Worm (Caenorhabditis elegans) whole organism, late embryonic: ENCODE results near the gene ift-43.

Experiments
- C08G9.2 ChIP-seq: sonication (generic microtip); optimal IDR thresholded peaks from 2 replicates; lab custom pipeline; 2016; ENCODE audit warnings: mild to moderate bottlenecking, missing genetic modification characterization, moderate library complexity, missing compliant biosample characterization
- C38D4.7 ChIP-seq: fragments of 200-800 bp; sonication (Bioruptor generic); optimal IDR thresholded peaks from 2 replicates; lab custom pipeline; 2018; ENCODE audit warnings: mild to moderate bottlenecking, missing genetic modification characterization, moderate library complexity, missing compliant biosample characterization
- F13H6.1 ChIP-seq: sonication (generic microtip); optimal IDR thresholded peaks from 2 replicates; lab custom pipeline; 2016; ENCODE audit warnings: missing genetic modification characterization, missing compliant biosample characterization
- K02D7.2 ChIP-seq: sonication (generic microtip); optimal IDR thresholded peaks from 2 replicates; lab custom pipeline; 2017; ENCODE audit warnings: mild to moderate bottlenecking, missing genetic modification characterization, missing compliant biosample characterization
- K09A11.1 ChIP-seq: sonication (generic microtip); optimal IDR thresholded peaks from 2 replicates; lab custom pipeline; 2017; ENCODE audit warnings: antibody characterized with exemption, mild to moderate bottlenecking, missing genetic modification characterization, missing compliant biosample characterization; ENCODE audit not compliant: insufficient read depth
- T23F11.4 ChIP-seq: fragments of 200-800 bp; sonication (Bioruptor generic); optimal IDR thresholded peaks from 2 replicates; lab custom pipeline; 2018; ENCODE audit warnings: mild to moderate bottlenecking, missing genetic modification characterization, missing compliant biosample characterization
- Y22D7AL.16 ChIP-seq: sonication (generic microtip); optimal IDR thresholded peaks from 2 replicates; lab custom pipeline; 2016; ENCODE audit warnings: missing genetic modification characterization, missing compliant biosample characterization
- ahr-1 ChIP-seq: sonication (generic microtip); optimal IDR thresholded peaks from 2 replicates; lab custom pipeline; 2016; ENCODE audit warnings: missing genetic modification characterization, missing compliant biosample characterization
- ama-1 ChIP-seq: fragments of 150-350 bp; optimal IDR thresholded peaks from 2 replicates; lab custom pipeline; 2014
- ceh-14 ChIP-seq: sonication (generic microtip); optimal IDR thresholded peaks from 2 replicates; lab custom pipeline; 2016; ENCODE audit warnings: missing genotype, missing genetic modification characterization, missing compliant biosample characterization
- ceh-18 ChIP-seq: sonication (generic microtip); optimal IDR thresholded peaks from 2 replicates; lab custom pipeline; 2016; ENCODE audit warnings: missing genetic modification characterization, missing compliant biosample characterization
- ceh-19 ChIP-seq: fragments of 200-800 bp; sonication (Bioruptor generic); optimal IDR thresholded peaks from 2 replicates; lab custom pipeline; 2018; ENCODE audit warnings: mild to moderate bottlenecking, missing genetic modification characterization, missing compliant biosample characterization
- ceh-2 ChIP-seq: sonication (generic microtip); optimal IDR thresholded peaks from 2 replicates; lab custom pipeline; 2016; ENCODE audit warnings: missing genotype, missing genetic modification characterization, missing compliant biosample characterization
- ceh-22 ChIP-seq: sonication (generic microtip); optimal IDR thresholded peaks from 2 replicates; lab custom pipeline; 2017; ENCODE audit warnings: missing biosample characterization, missing genetic modification characterization
- ceh-24 ChIP-seq: sonication (generic microtip); optimal IDR thresholded peaks from 2 replicates; lab custom pipeline; 2016; ENCODE audit warnings: mild to moderate bottlenecking, missing genetic modification characterization, missing compliant biosample characterization
- ceh-34 ChIP-seq: sonication (generic microtip); optimal IDR thresholded peaks from 2 replicates; lab custom pipeline; 2016; ENCODE audit warnings: mild to moderate bottlenecking, missing genetic modification characterization, missing compliant biosample characterization
- ceh-6 ChIP-seq: fragments of 200-800 bp; sonication (Bioruptor generic); optimal IDR thresholded peaks from 2 replicates; lab custom pipeline; 2018; ENCODE audit warnings: mild to moderate bottlenecking, missing genetic modification characterization, missing compliant biosample characterization
- ceh-9 ChIP-seq: sonication (generic microtip); optimal IDR thresholded peaks from 2 replicates; lab custom pipeline; 2016; ENCODE audit warnings: mild to moderate bottlenecking, missing genetic modification characterization, inconsistent platforms, missing compliant biosample characterization
- dve-1 ChIP-seq: sonication (generic microtip); optimal IDR thresholded peaks from 2 replicates; lab custom pipeline; 2017; ENCODE audit warnings: antibody characterized with exemption, mild to moderate bottlenecking, missing genetic modification characterization, missing compliant biosample characterization
- elt-2 ChIP-seq: sonication (generic microtip); optimal IDR thresholded peaks from 2 replicates; lab custom pipeline; 2016; ENCODE audit warnings: missing genetic modification reagents, missing genetic modification characterization, missing compliant biosample characterization
- elt-4 ChIP-seq: sonication (generic microtip); optimal IDR thresholded peaks from 2 replicates; lab custom pipeline; 2016; ENCODE audit warnings: missing genetic modification characterization, missing compliant biosample characterization
- eyg-1 ChIP-seq: sonication (generic microtip); optimal IDR thresholded peaks from 2 replicates; lab custom pipeline; 2016; ENCODE audit warnings: missing genotype, missing genetic modification characterization, missing compliant biosample characterization
- hlh-15 ChIP-seq: sonication (generic microtip); optimal IDR thresholded peaks from 2 replicates; lab custom pipeline; 2016; ENCODE audit warnings: missing genetic modification characterization, missing compliant biosample characterization
- hlh-30 ChIP-seq: sonication (generic microtip); optimal IDR thresholded peaks from 2 replicates; lab custom pipeline; 2017; ENCODE audit warnings: antibody characterized with exemption, missing genetic modification characterization, missing compliant biosample characterization; ENCODE audit not compliant: insufficient read depth
- hlh-6 ChIP-seq: sonication (generic microtip); optimal IDR thresholded peaks from 2 replicates; lab custom pipeline; 2016; ENCODE audit warnings: missing genotype, missing genetic modification characterization, missing compliant biosample characterization
- hlh-8 ChIP-seq: sonication (generic microtip); optimal IDR thresholded peaks from 2 replicates; lab custom pipeline; 2016; ENCODE audit warnings: missing genotype, missing genetic modification characterization, missing compliant biosample characterization
- madf-2 ChIP-seq: sonication (generic microtip); optimal IDR thresholded peaks from 2 replicates; lab custom pipeline; 2017; ENCODE audit warnings: missing genetic modification characterization, missing compliant biosample characterization
- mec-3 ChIP-seq: sonication (generic microtip); optimal IDR thresholded peaks from 2 replicates; lab custom pipeline; 2016; ENCODE audit warnings: borderline replicate concordance, missing genetic modification characterization, missing compliant biosample characterization
- nhr-11 ChIP-seq: fragments of 150-350 bp; optimal IDR thresholded peaks from 2 replicates; lab custom pipeline; 2014; ENCODE audit warnings: missing biosample characterization, missing genetic modification characterization
- nhr-232 ChIP-seq: sonication (generic microtip); optimal IDR thresholded peaks from 2 replicates; lab custom pipeline; 2016; ENCODE audit warnings: missing genetic modification characterization, missing compliant biosample characterization
- npax-4 ChIP-seq: sonication (generic microtip); optimal IDR thresholded peaks from 2 replicates; lab custom pipeline; 2016; ENCODE audit warnings: missing genetic modification characterization, missing compliant biosample characterization
- odd-2 ChIP-seq: sonication (generic microtip); optimal IDR thresholded peaks from 2 replicates; lab custom pipeline; 2017; ENCODE audit warnings: antibody characterized with exemption, mild to moderate bottlenecking, missing genetic modification characterization, missing compliant biosample characterization
- pag-3 ChIP-seq: sonication (generic microtip); optimal IDR thresholded peaks from 2 replicates; lab custom pipeline; 2016; ENCODE audit warnings: missing compliant biosample characterization, missing genetic modification characterization, borderline replicate concordance
- pat-9 ChIP-seq: fragments of 200-800 bp; sonication (Bioruptor generic); optimal IDR thresholded peaks from 2 replicates; lab custom pipeline; 2018; ENCODE audit warnings: mild to moderate bottlenecking, missing genetic modification characterization, moderate library complexity, missing compliant biosample characterization
- pqm-1 ChIP-seq: sonication (generic microtip); optimal IDR thresholded peaks from 2 replicates; lab custom pipeline; 2016; ENCODE audit warnings: missing genetic modification characterization, missing compliant biosample characterization
- pros-1 ChIP-seq: fragments of 150-350 bp; optimal IDR thresholded peaks from 2 replicates; lab custom pipeline; 2014; ENCODE audit warnings: missing biosample characterization, missing genetic modification reagents, missing genetic modification characterization
- ref-2 ChIP-seq: sonication (generic microtip); optimal IDR thresholded peaks from 2 replicates; lab custom pipeline; 2016; ENCODE audit warnings: missing genetic modification characterization, missing compliant biosample characterization
- rnt-1 ChIP-seq: sonication (generic microtip); optimal IDR thresholded peaks from 2 replicates; lab custom pipeline; 2016; ENCODE audit warnings: missing genetic modification characterization, missing compliant biosample characterization
- sdc-2 ChIP-seq: sonication (generic microtip); optimal IDR thresholded peaks from 2 replicates; lab custom pipeline; 2016; ENCODE audit warnings: missing genotype, missing genetic modification characterization, missing compliant biosample characterization
- sox-4 ChIP-seq: sonication (generic microtip); optimal IDR thresholded peaks from 2 replicates; lab custom pipeline; 2017; ENCODE audit warnings: mild to moderate bottlenecking, missing genetic modification characterization, inconsistent platforms, missing compliant biosample characterization
- syd-9 ChIP-seq: sonication (generic microtip); optimal IDR thresholded peaks from 2 replicates; lab custom pipeline; 2016; ENCODE audit warnings: mild to moderate bottlenecking, missing genetic modification characterization, moderate library complexity, missing compliant biosample characterization
- tbx-7 ChIP-seq: sonication (generic microtip); optimal IDR thresholded peaks from 2 replicates; lab custom pipeline; 2016; ENCODE audit warnings: missing genotype, missing genetic modification characterization, missing compliant biosample characterization
- unc-3 ChIP-seq, 2 experiments: fragments of 200-800 bp in 1 of 2; sonication (Bioruptor generic) in 1 of 2; sonication (generic microtip) in 1 of 2; conservative IDR thresholded peaks in 1 of 2; optimal IDR thresholded peaks in 1 of 2; 2 replicates each; pipeline versions ENCODE4 v1.3.6 to Lab custom; 2016 to 2022; ENCODE audit warnings: missing compliant biosample characterization in 2 of 2, missing genetic modification characterization in 2 of 2, missing genetic modification reagents in 1 of 2
- unc-55 ChIP-seq: sonication (generic microtip); optimal IDR thresholded peaks from 2 replicates; lab custom pipeline; 2017; ENCODE audit warnings: missing biosample characterization, missing genetic modification reagents, missing genetic modification characterization
- zip-5 ChIP-seq: sonication (generic microtip); optimal IDR thresholded peaks from 2 replicates; lab custom pipeline; 2016; ENCODE audit warnings: missing genetic modification characterization, missing compliant biosample characterization

The ift-43 gene

ce11 chrII:5661735-5662177 is 1.2 kb upstream of the ift-43 start (continued):
- peak; percentile 43 for TF ChIP-seq sdc-2
- TF ChIP-seq pqm-1, result no peak
- peak; percentile 76 for TF ChIP-seq C08G9.2
- TF ChIP-seq ceh-19 (GFP tag; lab: Kevin White, UChicago), result peak; percentile 91
- no peak for TF ChIP-seq odd-2 (tag; lab: Kevin White, UChicago)
- TF ChIP-seq elt-4, result no peak
- TF ChIP-seq ceh-24 (tag; lab: Kevin White, UChicago), result peak; percentile 63
- TF ChIP-seq ref-2 (tag; lab: Kevin White, UChicago), result peak; percentile 78
- TF ChIP-seq hlh-15 (tag; lab: Kevin White, UChicago), result no peak
- peak; percentile 90 for TF ChIP-seq ceh-18 (tag; lab: Kevin White, UChicago)
- peak; percentile 42 for TF ChIP-seq nhr-232 (tag; lab: Kevin White, UChicago)
- peak; percentile 55 for TF ChIP-seq hlh-30
- peak; percentile 83 for TF ChIP-seq elt-2 (tag; lab: Kevin White, UChicago)
- TF ChIP-seq F13H6.1 (tag; lab: Kevin White, UChicago), result peak; percentile 81
- TF ChIP-seq rnt-1 (tag; lab: Kevin White, UChicago), result peak; percentile 78
- no peak for TF ChIP-seq npax-4 (tag; lab: Kevin White, UChicago)
- peak; percentile 64 for TF ChIP-seq hlh-8 (tag; lab: Kevin White, UChicago)
- TF ChIP-seq pat-9 (tag; lab: Kevin White, UChicago), result peak; percentile 85
- peak; percentile 72 for TF ChIP-seq ceh-14 (tag; lab: Kevin White, UChicago)
- TF ChIP-seq K02D7.2 (tag; lab: Kevin White, UChicago), result peak; percentile 75
- peak; percentile 60 for TF ChIP-seq K09A11.1 (tag; lab: Kevin White, UChicago)
- peak; percentile 66 for TF ChIP-seq unc-55

- no peak for TF ChIP-seq zip-5 (tag; lab: Kevin White, UChicago)
Observed at ce11 chrII:5660155-5660554, 431 bp downstream of the ift-43 start.

- no peak for TF ChIP-seq unc-55
- no peak for TF ChIP-seq ceh-2
- TF ChIP-seq pat-9 (tag; lab: Kevin White, UChicago), result no peak
- TF ChIP-seq tbx-7 (tag; lab: Kevin White, UChicago), result no peak
- TF ChIP-seq nhr-11 (tag; lab: Kevin White, UChicago), result no peak
- TF ChIP-seq C08G9.2, result no peak
- no peak for TF ChIP-seq ceh-34
- TF ChIP-seq pros-1 (tag; lab: Kevin White, UChicago), result no peak
- TF ChIP-seq syd-9 (tag; lab: Kevin White, UChicago), result no peak
- TF ChIP-seq sox-4 (tag; lab: Kevin White, UChicago), result no peak
- no peak for TF ChIP-seq mec-3
Observed at ce11 chrII:5659675-5660074, 911 bp downstream of the ift-43 start, which contains the start of gene fut-3. Gene fut-3, minus strand, starts transcription at chrII:5659775.

ce11 chrII:5654215-5654614 is 6.4 kb downstream of the ift-43 start, which contains the start of gene F59E12.1:
Gene F59E12.1, plus strand, starts transcription at chrII:5654515.
- TF ChIP-seq madf-2 (tag; lab: Kevin White, UChicago) (no peak), mec-3 (no peak), hlh-6 (no peak), ceh-22 (no peak), eyg-1 (tag; lab: Kevin White, UChicago) (no peak), ceh-6 (GFP tag; lab: Kevin White, UChicago) (no peak), T23F11.4 (no peak), sdc-2 (no peak), dve-1 (tag; lab: Kevin White, UChicago) (no peak), K02D7.2 (tag; lab: Kevin White, UChicago) (no peak), ahr-1 (tag; lab: Kevin White, UChicago) (no peak), ama-1 (lab: Kevin White, UChicago) (no peak), elt-2 (tag; lab: Kevin White, UChicago) (no peak), rnt-1 (tag; lab: Kevin White, UChicago) (no peak), ceh-14 (tag; lab: Kevin White, UChicago) (no peak), pag-3 (no peak), ceh-9 (no peak), unc-3 (GFP tag; conservative IDR thresholded peaks at IDR 0.05; lab: Robert Waterston, UW) (no peak), unc-3 (tag; optimal IDR thresholded peaks at IDR 0.05; lab: Kevin White, UChicago) (no peak), Y22D7AL.16 (tag; lab: Kevin White, UChicago) (no peak), C38D4.7 (no peak)
